Fruit fly (Drosophila melanogaster): Measurements from ENCODE around the gene ClpX.

DNA sequence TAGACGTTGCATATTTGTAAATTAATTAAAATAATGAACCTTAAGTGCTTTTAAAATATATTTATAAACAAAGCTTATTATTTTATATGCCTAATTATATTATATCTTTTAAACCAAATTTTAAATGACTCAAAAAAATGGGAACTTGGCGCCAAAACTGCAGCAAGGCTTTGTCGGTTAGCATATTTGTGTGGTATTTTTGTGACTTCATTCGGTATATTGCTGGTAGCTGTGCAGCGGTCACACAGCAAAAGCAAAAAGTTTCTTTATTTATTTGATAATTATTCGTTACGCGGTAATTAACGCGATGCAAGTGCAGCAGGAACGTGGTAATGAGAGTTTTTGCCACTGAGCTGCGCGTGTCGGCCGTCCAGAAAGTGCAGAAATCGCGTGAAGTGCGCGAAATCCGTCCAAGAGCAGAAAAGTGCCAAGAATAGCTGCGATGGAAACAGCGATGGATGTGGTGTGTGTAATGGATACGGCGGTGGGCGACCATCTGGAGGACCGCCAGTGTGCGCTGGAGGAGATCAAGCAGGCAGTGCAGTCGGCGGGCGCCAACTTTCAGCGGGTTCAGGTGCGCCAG, 23.9 kb downstream of the ClpX start, which contains the start of gene Ask1:
- TF ChIP-seq CG8478 (optimal IDR thresholded peaks at IDR 0.05) = no peak
- TF ChIP-seq CTCF (optimal IDR thresholded peaks at IDR 0.05) = no peak
